Fruit fly (Drosophila melanogaster) whole organism, embryonic: ENCODE measurements around the gene Jon99Fii.
A peak's percentile ranks its signal among the peaks of the same experiment; 100 is the strongest.

Experiments used
- Awh ChIP-seq: fragments of 200-800 bp; sonication (Bioruptor generic); IDR thresholded peaks from 2 replicates; pipeline ENCODE4, ENCODE4 v1.3.6; 2022; ENCODE audit warnings: missing biosample characterization, missing genetic modification characterization
- CG11560 ChIP-seq: fragments of 200-800 bp; sonication (Bioruptor generic); IDR thresholded peaks from 3 replicates; pipeline ENCODE4 v1.3.6; 2022; ENCODE audit warnings: missing biosample characterization, missing genetic modification characterization
- CG12659 ChIP-seq: fragments of 200-800 bp; sonication (Bioruptor generic); optimal IDR thresholded peaks from 3 replicates; lab custom pipeline; 2017; ENCODE audit warnings: mild to moderate bottlenecking, missing biosample characterization, missing genetic modification reagents, missing genetic modification characterization
- CG13424 ChIP-seq: fragments of 200-800 bp; sonication (Bioruptor generic); optimal IDR thresholded peaks from 2 replicates; lab custom pipeline; 2019; ENCODE audit warnings: missing biosample characterization, mild to moderate bottlenecking, missing genetic modification characterization, moderate library complexity
- CG1529 ChIP-seq: fragments of 200-800 bp; sonication (Bioruptor generic); optimal IDR thresholded peaks from 3 replicates; lab custom pipeline; 2018; ENCODE audit warnings: missing biosample characterization, missing genetic modification characterization
- CG15601 ChIP-seq: fragments of 200-800 bp; sonication (Bioruptor generic); optimal IDR thresholded peaks from 3 replicates; lab custom pipeline; 2019; ENCODE audit warnings: missing biosample characterization, mild to moderate bottlenecking, missing genetic modification characterization, moderate library complexity
- CG17612 ChIP-seq: fragments of 200-800 bp; sonication (Bioruptor generic); IDR thresholded peaks from 2 replicates; pipeline ENCODE4 v1.3.6; 2022; ENCODE audit warnings: missing biosample characterization, missing genetic modification characterization
- CG17829 ChIP-seq: fragments of 200-800 bp; optimal IDR thresholded peaks from 2 replicates; lab custom pipeline; 2019; ENCODE audit warnings: missing biosample characterization, mild to moderate bottlenecking, missing genetic modification characterization, moderate library complexity
- CG2202 ChIP-seq: fragments of 200-800 bp; sonication (Bioruptor generic); optimal IDR thresholded peaks from 2 replicates; lab custom pipeline; 2018; ENCODE audit warnings: missing biosample characterization, mild to moderate bottlenecking, missing genetic modification characterization
- CG31224 ChIP-seq: fragments of 200-800 bp; sonication (Bioruptor generic); IDR thresholded peaks from 2 replicates; pipeline ENCODE4 v1.3.6; 2022; ENCODE audit warnings: missing biosample characterization, missing genetic modification characterization
- CG31441 ChIP-seq: fragments of 200-800 bp; sonication (Bioruptor generic); IDR thresholded peaks from 2 replicates; pipeline ENCODE4 v1.3.6; 2022; ENCODE audit warnings: missing biosample characterization, missing genetic modification characterization
- CG33213 ChIP-seq: fragments of 200-800 bp; sonication (Bioruptor generic); optimal IDR thresholded peaks from 3 replicates; lab custom pipeline; 2016; ENCODE audit warnings: missing biosample characterization, missing genetic modification characterization
- CG34376 ChIP-seq: fragments of 200-800 bp; sonication (Bioruptor generic); optimal IDR thresholded peaks from 2 replicates; lab custom pipeline; 2018; ENCODE audit warnings: missing biosample characterization, mild to moderate bottlenecking, missing genetic modification characterization
- CG42726 ChIP-seq: fragments of 200-800 bp; sonication (Bioruptor generic); IDR thresholded peaks from 2 replicates; pipeline ENCODE4 v1.3.6; 2022; ENCODE audit warnings: missing biosample characterization, missing genetic modification characterization; ENCODE audit not compliant: partially characterized antibody
- CG4360 ChIP-seq: fragments of 200-800 bp; sonication (Bioruptor generic); IDR thresholded peaks from 2 replicates; pipeline ENCODE4 v1.3.6; 2022; ENCODE audit warnings: missing biosample characterization, missing genetic modification characterization
- CG4617 ChIP-seq: fragments of 200-800 bp; sonication (Bioruptor generic); optimal IDR thresholded peaks from 3 replicates; lab custom pipeline; 2016; ENCODE audit warnings: missing biosample characterization, missing genetic modification characterization, borderline replicate concordance
- CG6654 ChIP-seq: fragments of 200-800 bp; sonication (Bioruptor generic); optimal IDR thresholded peaks from 2 replicates; lab custom pipeline; 2017; ENCODE audit warnings: missing biosample characterization, mild to moderate bottlenecking, missing genetic modification characterization
- CG6765 ChIP-seq: fragments of 200-800 bp; sonication (Bioruptor generic); optimal IDR thresholded peaks from 3 replicates; lab custom pipeline; 2017; ENCODE audit warnings: missing biosample characterization, mild to moderate bottlenecking, missing genetic modification characterization
- CG8281 ChIP-seq: fragments of 200-800 bp; sonication (Bioruptor generic); optimal IDR thresholded peaks from 2 replicates; lab custom pipeline; 2018; ENCODE audit warnings: missing biosample characterization, mild to moderate bottlenecking, missing genetic modification characterization, moderate library complexity
- CG8290 ChIP-seq, 3 experiments: fragments of 200-800 bp; sonication (Bioruptor generic); optimal IDR thresholded peaks; 2 replicates each; lab custom pipeline; 2016 to 2019; ENCODE audit warnings: missing biosample characterization in 3 of 3, missing genetic modification characterization in 3 of 3, mild to moderate bottlenecking in 2 of 3, moderate library complexity in 1 of 3
- CG8359 ChIP-seq: fragments of 200-800 bp; sonication (Bioruptor generic); optimal IDR thresholded peaks from 2 replicates; lab custom pipeline; 2017; ENCODE audit warnings: missing biosample characterization, mild to moderate bottlenecking, missing genetic modification characterization, borderline replicate concordance
- CG9727 ChIP-seq: fragments of 200-800 bp; sonication (Bioruptor generic); optimal IDR thresholded peaks from 3 replicates; lab custom pipeline; 2017; ENCODE audit warnings: missing biosample characterization, mild to moderate bottlenecking, missing genetic modification characterization
- Camta ChIP-seq: fragments of 200-800 bp; sonication (Bioruptor generic); optimal IDR thresholded peaks from 2 replicates; lab custom pipeline; 2016; ENCODE audit warnings: missing biosample characterization, missing genetic modification characterization
- D19A ChIP-seq: fragments of 200-800 bp; optimal IDR thresholded peaks from 3 replicates; lab custom pipeline; 2019; ENCODE audit warnings: missing biosample characterization, mild to moderate bottlenecking, missing genetic modification characterization, moderate library complexity
- Ets65A ChIP-seq: fragments of 200-800 bp; sonication (Bioruptor generic); peaks from one replicate; lab custom pipeline; 2016; ENCODE audit warnings: missing biosample characterization, missing genetic modification characterization
- Fer2 ChIP-seq: fragments of 200-800 bp; sonication (Bioruptor generic); optimal IDR thresholded peaks from 2 replicates; lab custom pipeline; 2018; ENCODE audit warnings: missing biosample characterization, mild to moderate bottlenecking, missing genetic modification characterization, moderate library complexity
- HLHmδ ChIP-seq: fragments of 200-800 bp; sonication (Bioruptor generic); optimal IDR thresholded peaks from 2 replicates; lab custom pipeline; 2018; ENCODE audit warnings: missing biosample characterization, mild to moderate bottlenecking, missing genetic modification characterization, moderate library complexity
- Hmx ChIP-seq: fragments of 200-800 bp; sonication (Bioruptor generic); optimal IDR thresholded peaks from 2 replicates; lab custom pipeline; 2016; ENCODE audit warnings: missing biosample characterization, missing genetic modification characterization
- Hr78 ChIP-seq, 2 experiments: fragments of 200-800 bp in 1 of 2; fragments of >200 bp in 1 of 2; sonication (Bioruptor generic) in 1 of 2; optimal IDR thresholded peaks; 2 replicates each; lab custom pipeline; 2017 to 2019; ENCODE audit warnings: missing biosample characterization in 2 of 2, missing genetic modification characterization in 2 of 2, mild to moderate bottlenecking in 1 of 2, moderate library complexity in 1 of 2
- NFAT ChIP-seq: fragments of 200-800 bp; sonication (Bioruptor generic); IDR thresholded peaks from 2 replicates; pipeline ENCODE4 v1.3.6; 2022; ENCODE audit warnings: missing biosample characterization, missing genetic modification characterization
- Nf-YA ChIP-seq: fragments of 200-800 bp; sonication (Bioruptor generic); IDR thresholded peaks from 2 replicates; pipeline ENCODE4 v1.3.6; 2022; ENCODE audit warnings: missing biosample characterization, missing genetic modification characterization
- Scr ChIP-seq: fragments of 200-800 bp; sonication (Bioruptor generic); IDR thresholded peaks from 2 replicates; pipeline ENCODE4 v1.3.6; 2022; ENCODE audit warnings: missing biosample characterization, missing genetic modification characterization; ENCODE audit not compliant: partially characterized antibody
- Sry-δ ChIP-seq: fragments of 200-800 bp; sonication (Bioruptor generic); optimal IDR thresholded peaks from 2 replicates; lab custom pipeline; 2016; ENCODE audit warnings: missing biosample characterization, missing genetic modification characterization
- ab ChIP-seq: fragments of 200-800 bp; sonication (Bioruptor generic); optimal IDR thresholded peaks from 2 replicates; lab custom pipeline; 2016; ENCODE audit warnings: missing biosample characterization, missing genetic modification characterization
- cas ChIP-seq: fragments of 200-800 bp; sonication (Bioruptor generic); IDR thresholded peaks from 2 replicates; pipeline ENCODE4 v1.3.6; 2022; ENCODE audit warnings: missing biosample characterization, missing genetic modification characterization
- dysf ChIP-seq: fragments of 200-800 bp; sonication (Bioruptor generic); IDR thresholded peaks from 3 replicates; pipeline ENCODE4 v1.3.6; 2022; ENCODE audit warnings: missing biosample characterization, missing genetic modification characterization
- fd3F ChIP-seq: fragments of 200-800 bp; sonication (Bioruptor generic); optimal IDR thresholded peaks from 2 replicates; lab custom pipeline; 2018; ENCODE audit warnings: missing biosample characterization, mild to moderate bottlenecking, missing genetic modification characterization, moderate library complexity
- grau ChIP-seq: fragments of 200-800 bp; optimal IDR thresholded peaks from 3 replicates; lab custom pipeline; 2019; ENCODE audit warnings: missing biosample characterization, mild to moderate bottlenecking, missing genetic modification characterization, moderate library complexity
- grn ChIP-seq: fragments of 200-800 bp; sonication (Bioruptor generic); optimal IDR thresholded peaks from 3 replicates; lab custom pipeline; 2017; ENCODE audit warnings: missing biosample characterization, missing genetic modification characterization
- hbn ChIP-seq: fragments of 200-800 bp; sonication (Bioruptor generic); IDR thresholded peaks from 2 replicates; pipeline ENCODE4 v1.3.6; 2022; ENCODE audit warnings: missing biosample characterization, missing genetic modification characterization; ENCODE audit not compliant: partially characterized antibody
- onecut ChIP-seq: fragments of 200-800 bp; sonication (Bioruptor generic); IDR thresholded peaks from 2 replicates; pipeline ENCODE4 v1.3.6; 2022; ENCODE audit warnings: missing biosample characterization, missing genetic modification characterization
- psq ChIP-seq: fragments of 200-800 bp; sonication (Bioruptor generic); optimal IDR thresholded peaks from 2 replicates; lab custom pipeline; 2017; ENCODE audit warnings: missing biosample characterization, missing genetic modification characterization
- schlank ChIP-seq: fragments of 200-800 bp; sonication (Bioruptor generic); optimal IDR thresholded peaks from 2 replicates; lab custom pipeline; 2018; ENCODE audit warnings: missing biosample characterization, mild to moderate bottlenecking, missing genetic modification characterization
- shn ChIP-seq: fragments of 200-800 bp; sonication (Bioruptor generic); optimal IDR thresholded peaks from 3 replicates; lab custom pipeline; 2016; ENCODE audit warnings: missing biosample characterization, missing genetic modification characterization
- sisA ChIP-seq: fragments of 200-800 bp; sonication (Bioruptor generic); IDR thresholded peaks from 2 replicates; pipeline ENCODE4 v1.3.6; 2022; ENCODE audit warnings: missing biosample characterization, missing genetic modification characterization
- slbo ChIP-seq: fragments of 200-800 bp; sonication (Bioruptor generic); IDR thresholded peaks from 2 replicates; pipeline ENCODE4 v1.3.6; 2022; ENCODE audit warnings: missing biosample characterization, missing genetic modification characterization
- trh ChIP-seq: fragments of 200-800 bp; sonication (Bioruptor generic); optimal IDR thresholded peaks from 2 replicates; lab custom pipeline; 2016; ENCODE audit warnings: missing biosample characterization, missing genetic modification characterization
- tup ChIP-seq: fragments of 200-800 bp; sonication (Bioruptor generic); optimal IDR thresholded peaks from 2 replicates; lab custom pipeline; 2016; ENCODE audit warnings: missing biosample characterization, mild to moderate bottlenecking, missing genetic modification characterization, moderate library complexity
- unc-4 ChIP-seq: fragments of 200-800 bp; sonication (Bioruptor generic); IDR thresholded peaks from 2 replicates; pipeline ENCODE4 v1.3.6; 2022; ENCODE audit warnings: missing biosample characterization, missing genetic modification characterization; ENCODE audit not compliant: partially characterized antibody

Gene Jon99Fii

DNA sequence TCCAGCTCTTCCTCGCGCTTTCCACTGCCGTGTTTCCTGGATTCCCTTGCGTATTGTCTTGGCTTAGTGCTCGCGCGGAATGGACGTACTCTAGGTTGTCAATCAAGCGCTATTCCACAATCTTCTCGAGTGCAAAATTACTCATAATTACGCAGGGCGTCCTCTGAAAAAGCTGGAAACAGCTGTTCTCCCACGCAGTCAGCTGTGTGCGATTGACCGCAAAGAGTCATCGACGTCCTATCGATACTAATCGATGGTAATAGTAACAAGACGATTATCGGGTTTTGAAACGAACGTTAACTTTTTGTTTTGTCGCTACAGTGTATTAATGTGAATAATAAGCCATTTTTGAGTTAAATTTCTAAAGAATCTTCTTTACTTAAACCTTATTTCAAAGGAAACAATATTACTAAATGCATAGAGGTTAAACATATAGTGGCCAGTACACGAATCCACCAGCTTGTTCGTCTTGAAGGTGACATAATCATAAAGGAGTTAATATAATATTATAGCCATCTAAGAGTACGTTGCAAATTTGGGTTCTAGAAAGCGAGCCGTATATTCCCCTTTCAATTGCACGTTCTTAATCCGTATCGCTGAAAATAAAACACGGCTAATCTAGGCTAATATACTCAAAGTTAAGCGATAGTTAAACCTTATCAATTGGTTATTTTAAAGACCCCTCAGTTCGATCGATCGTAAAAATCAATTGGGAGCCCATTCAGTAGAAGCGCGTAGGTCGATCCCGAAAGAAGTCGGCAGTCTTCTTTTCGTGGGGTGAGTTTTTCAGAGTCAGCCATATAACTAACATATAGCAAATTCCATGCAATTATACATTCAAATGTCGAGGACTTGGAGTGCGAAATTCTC lies 28.4 kb downstream of the Jon99Fii start, which contains the start of the genes CG2224 and CDase (continued):
- peak; percentile 35 for TF ChIP-seq Ets65A (GFP tag; lab: Kevin White, UChicago)
- TF ChIP-seq CG33213 (GFP tag; lab: Kevin White, UChicago), result no peak
- no peak for TF ChIP-seq sisA
- no peak for TF ChIP-seq CG31441 (GFP tag; lab: Robert Waterston, UW)
- TF ChIP-seq Hr78 (GFP tag; optimal IDR thresholded peaks at IDR 0.05; lab: Kevin White, UChicago), result no peak
- TF ChIP-seq shn (GFP tag; lab: Kevin White, UChicago), result no peak
- no peak for TF ChIP-seq psq (GFP tag; lab: Kevin White, UChicago)
- TF ChIP-seq onecut (GFP tag; lab: Robert Waterston, UW), result no peak
- TF ChIP-seq CG15601, result no peak
- TF ChIP-seq NFAT (GFP tag; lab: Robert Waterston, UW), result no peak
- TF ChIP-seq Sry-δ (GFP tag; lab: Kevin White, UChicago), result peak; percentile 68
- no peak for TF ChIP-seq CG8281 (tag; lab: Kevin White, UChicago)
- no peak for TF ChIP-seq CG31224
- TF ChIP-seq CG9727, result no peak
- TF ChIP-seq D19A, result no peak
- TF ChIP-seq slbo (GFP tag; lab: Robert Waterston, UW), result no peak
- no peak for TF ChIP-seq CG17829 (tag; lab: Kevin White, UChicago)
- TF ChIP-seq Scr (GFP tag; lab: Robert Waterston, UW), result peak; percentile 89
- TF ChIP-seq CG4360 (GFP tag; lab: Robert Waterston, UW), result no peak
- TF ChIP-seq hbn (GFP tag; lab: Robert Waterston, UW), result peak; percentile 97
- peak; percentile 59; the same call in 1 of the 2 replicates for TF ChIP-seq CG42726 (GFP tag; lab: Robert Waterston, UW)
- no peak for TF ChIP-seq CG1529 (GFP tag; lab: Kevin White, UChicago)
- TF ChIP-seq CG8359 (GFP tag; lab: Kevin White, UChicago), result no peak
- no peak for TF ChIP-seq Awh (GFP tag; lab: Robert Waterston, UW)
- no peak for TF ChIP-seq Hmx (GFP tag; lab: Kevin White, UChicago)
- no peak for TF ChIP-seq ab (GFP tag; lab: Kevin White, UChicago)
- TF ChIP-seq Nf-YA, result no peak
- TF ChIP-seq schlank (tag; lab: Kevin White, UChicago), result no peak
- TF ChIP-seq dysf (GFP tag; lab: Robert Waterston, UW), result no peak
- TF ChIP-seq unc-4 (GFP tag; lab: Robert Waterston, UW), result peak; percentile 96
- no peak for TF ChIP-seq Fer2 (tag; lab: Kevin White, UChicago)
- no peak for TF ChIP-seq tup
- TF ChIP-seq CG17612 (GFP tag; lab: Robert Waterston, UW), result no peak
- TF ChIP-seq grn (GFP tag; lab: Kevin White, UChicago), result no peak
- TF ChIP-seq CG12659 (GFP tag; lab: Kevin White, UChicago), result no peak
- no peak for TF ChIP-seq CG6654 (GFP tag; lab: Kevin White, UChicago)
- no peak for TF ChIP-seq cas
- no peak for TF ChIP-seq CG8290 (GFP tag; optimal IDR thresholded peaks at IDR 0.05; lab: Kevin White, UChicago)
- peak in 1 of 2 experiments; percentile 48 for TF ChIP-seq CG8290 (tag; optimal IDR thresholded peaks at IDR 0.05; lab: Kevin White, UChicago)
- no peak for TF ChIP-seq fd3F (GFP tag; lab: Kevin White, UChicago)
- no peak for TF ChIP-seq grau (tag; lab: Kevin White, UChicago)
- no peak for TF ChIP-seq CG34376 (GFP tag; lab: Kevin White, UChicago)
- TF ChIP-seq CG6765 (GFP tag; lab: Kevin White, UChicago), result no peak
- no peak for TF ChIP-seq HLHmδ (GFP tag; lab: Kevin White, UChicago)
- no peak for TF ChIP-seq trh (GFP tag; lab: Kevin White, UChicago)
- TF ChIP-seq CG13424, result no peak
- TF ChIP-seq CG2202 (tag; lab: Kevin White, UChicago), result no peak
- peak; percentile 16 for TF ChIP-seq CG4617 (GFP tag; lab: Kevin White, UChicago)
- TF ChIP-seq Camta (GFP tag; lab: Kevin White, UChicago), result no peak
- no peak for TF ChIP-seq CG11560
